Worm (Caenorhabditis elegans): ENCODE data around the gene T12C9.7.

T12C9.7 gene

ce11 chrII:4507669-4508068, 46.9 kb upstream of the T12C9.7 start (continued):
- peak; percentile 84 for TF ChIP-seq nhr-28 (tag; optimal IDR thresholded peaks at IDR 0.05)
- no peak for TF ChIP-seq lir-3 (tag; optimal IDR thresholded peaks at IDR 0.05)
- no peak for TF ChIP-seq sdz-12 (GFP tag; optimal IDR thresholded peaks at IDR 0.05)
- no peak for TF ChIP-seq lin-13 (GFP tag; optimal IDR thresholded peaks at IDR 0.05)
- no peak for TF ChIP-seq ZK546.5 (tag; optimal IDR thresholded peaks at IDR 0.05)
- TF ChIP-seq dmd-8 (GFP tag; IDR thresholded peaks at IDR 0.05) = no peak
- TF ChIP-seq hmg-1.1 (GFP tag; IDR thresholded peaks at IDR 0.05) = no peak
- no peak for TF ChIP-seq lim-7 (GFP tag; IDR thresholded peaks at IDR 0.05)
- TF ChIP-seq spr-3 (GFP tag; optimal IDR thresholded peaks at IDR 0.05) = no peak
- TF ChIP-seq aly-2 (tag; optimal IDR thresholded peaks at IDR 0.05) = no peak
- TF ChIP-seq set-16 (GFP tag; IDR thresholded peaks at IDR 0.05) = no peak
- TF ChIP-seq nhr-237 (tag; optimal IDR thresholded peaks at IDR 0.05) = no peak
- peak; percentile 21 for TF ChIP-seq hlh-30 (tag; optimal IDR thresholded peaks at IDR 0.05; ENCODE audit: insufficient read depth)
- TF ChIP-seq egl-27 (tag; optimal IDR thresholded peaks at IDR 0.05) = no peak
- no peak for TF ChIP-seq unc-62 (GFP tag; optimal IDR thresholded peaks at IDR 0.05 in 1 of 2)
- TF ChIP-seq unc-62 (tag; optimal IDR thresholded peaks at IDR 0.05) = no peak
- no peak for TF ChIP-seq nhr-111 (GFP tag; optimal IDR thresholded peaks at IDR 0.05)
- TF ChIP-seq gei-8 (GFP tag; optimal IDR thresholded peaks at IDR 0.05) = no peak
- no peak for TF ChIP-seq unc-39 (tag; optimal IDR thresholded peaks at IDR 0.05)
- TF ChIP-seq madf-5 (GFP tag; IDR thresholded peaks at IDR 0.05) = no peak
- no peak for TF ChIP-seq Y105C5A.15 (GFP tag; IDR thresholded peaks at IDR 0.05)
- no peak for TF ChIP-seq mxl-3 (GFP tag; optimal IDR thresholded peaks at IDR 0.05)
- TF ChIP-seq attf-4 (tag; optimal IDR thresholded peaks at IDR 0.05) = no peak
- no peak for TF ChIP-seq jun-1 (tag; optimal IDR thresholded peaks at IDR 0.05)
- TF ChIP-seq snpc-4 (tag; optimal IDR thresholded peaks at IDR 0.05) = no peak
- TF ChIP-seq nhr-42 (GFP tag; IDR thresholded peaks at IDR 0.05) = no peak
- no peak for TF ChIP-seq nhr-11 (tag; optimal IDR thresholded peaks at IDR 0.05)
- TF ChIP-seq lin-38 (GFP tag; IDR thresholded peaks at IDR 0.05) = no peak
- TF ChIP-seq pqm-1 (tag; optimal IDR thresholded peaks at IDR 0.05) = peak; percentile 44
- no peak for TF ChIP-seq Y48G9A.11 (GFP tag; IDR thresholded peaks at IDR 0.05)
- TF ChIP-seq ctbp-1 (GFP tag; IDR thresholded peaks at IDR 0.05) = no peak
- TF ChIP-seq nhr-77 (tag; optimal IDR thresholded peaks at IDR 0.05) = peak; percentile 53
- no peak for TF ChIP-seq daf-16 (GFP tag; optimal IDR thresholded peaks at IDR 0.05)
- peak; percentile 98 for TF ChIP-seq daf-16 (tag; optimal IDR thresholded peaks at IDR 0.05)
- no peak for TF ChIP-seq spr-1 (tag; optimal IDR thresholded peaks at IDR 0.05)
- TF ChIP-seq mdl-1 (tag; optimal IDR thresholded peaks at IDR 0.05) = no peak
- no peak for TF ChIP-seq F10B5.3 (tag; optimal IDR thresholded peaks at IDR 0.05)
- no peak for TF ChIP-seq F37D6.2 (tag; optimal IDR thresholded peaks at IDR 0.05)
- TF ChIP-seq ama-1 (optimal IDR thresholded peaks at IDR 0.05) = no peak
- TF ChIP-seq fos-1 (tag; optimal IDR thresholded peaks at IDR 0.05) = no peak
- no peak for TF ChIP-seq ceh-62 (tag; optimal IDR thresholded peaks at IDR 0.05)
- TF ChIP-seq zip-2 (tag; optimal IDR thresholded peaks at IDR 0.05) = no peak
- TF ChIP-seq madf-9 (GFP tag; conservative IDR thresholded peaks at IDR 0.05) = no peak
- peak in 1 of 2 experiments; percentile 43 for TF ChIP-seq lsy-2 (tag; optimal IDR thresholded peaks at IDR 0.05)
- no peak for TF ChIP-seq nhr-25 (tag; optimal IDR thresholded peaks at IDR 0.05; ENCODE audit: borderline replicate concordance, insufficient read depth)
- TF ChIP-seq zfp-2 (tag; optimal IDR thresholded peaks at IDR 0.05) = no peak
- TF ChIP-seq F44E2.7 (GFP tag; IDR thresholded peaks at IDR 0.05) = no peak
- TF ChIP-seq snpc-1.2 (GFP tag; IDR thresholded peaks at IDR 0.05) = no peak
- TF ChIP-seq fkh-10 (GFP tag; optimal IDR thresholded peaks at IDR 0.05) = no peak
- no peak for TF ChIP-seq dmd-9 (GFP tag; IDR thresholded peaks at IDR 0.05)
- no peak for TF ChIP-seq F49E8.2 (tag; optimal IDR thresholded peaks at IDR 0.05; ENCODE audit: borderline replicate concordance)
- TF ChIP-seq zfp-3 (GFP tag; conservative IDR thresholded peaks at IDR 0.05) = no peak
- TF ChIP-seq nhr-10 (tag; optimal IDR thresholded peaks at IDR 0.05) = no peak
- TF ChIP-seq daf-19 (GFP tag; conservative IDR thresholded peaks at IDR 0.05) = no peak
